Worm (Caenorhabditis elegans) whole organism, L3 larva: Measurements from ENCODE around the gene srj-5.
A peak's percentile ranks its signal among the peaks of the same experiment; 100 is the strongest.

Source experiments
- R02D3.7 ChIP-seq: fragments of 150-350 bp; optimal IDR thresholded peaks from 2 replicates; lab custom pipeline; 2014; ENCODE audit warnings: missing biosample characterization, missing genetic modification characterization
- ZK546.5 ChIP-seq: sonication (generic microtip); optimal IDR thresholded peaks from 2 replicates; lab custom pipeline; 2017; ENCODE audit warnings: missing biosample characterization, missing genetic modification characterization
- aly-2 ChIP-seq: fragments of 150-350 bp; optimal IDR thresholded peaks from 2 replicates; lab custom pipeline; 2014; ENCODE audit warnings: missing biosample characterization, missing genetic modification characterization
- ama-1 ChIP-seq: fragments of 150-350 bp; optimal IDR thresholded peaks from 2 replicates; lab custom pipeline; 2018
- ceh-16 ChIP-seq: sonication (generic microtip); optimal IDR thresholded peaks from 2 replicates; lab custom pipeline; 2017; ENCODE audit warnings: missing biosample characterization, missing genetic modification characterization
- ceh-28 ChIP-seq: fragments of 150-350 bp; optimal IDR thresholded peaks from 2 replicates; lab custom pipeline; 2014; ENCODE audit warnings: missing biosample characterization, missing genetic modification reagents, missing genetic modification characterization
- ceh-82 ChIP-seq: fragments of 150-350 bp; optimal IDR thresholded peaks from 2 replicates; lab custom pipeline; 2014; ENCODE audit warnings: missing biosample characterization, missing genetic modification characterization
- daf-12 ChIP-seq: fragments of 150-350 bp; optimal IDR thresholded peaks from 2 replicates; lab custom pipeline; 2014; ENCODE audit warnings: missing biosample characterization, missing genetic modification reagents, missing genetic modification characterization
- egl-5 ChIP-seq: fragments of 150-350 bp; optimal IDR thresholded peaks from 2 replicates; lab custom pipeline; 2017; ENCODE audit warnings: missing biosample characterization, missing genetic modification reagents, missing genetic modification characterization, inconsistent platforms
- elt-1 ChIP-seq: fragments of 150-350 bp; optimal IDR thresholded peaks from 2 replicates; lab custom pipeline; 2014; ENCODE audit warnings: missing biosample characterization, missing genetic modification characterization
- elt-2 ChIP-seq: sonication (generic microtip); optimal IDR thresholded peaks from 2 replicates; lab custom pipeline; 2016; ENCODE audit warnings: missing genetic modification reagents, mild to moderate bottlenecking, missing genetic modification characterization, missing compliant biosample characterization
- elt-3 ChIP-seq, 3 experiments: fragments of 150-350 bp in 1 of 3; sonication (generic microtip) in 2 of 3; optimal IDR thresholded peaks; 2 replicates in 2 of 3; 4 replicates in 1 of 3; lab custom pipeline; 2014 to 2017; ENCODE audit warnings: missing biosample characterization in 3 of 3, missing genetic modification characterization in 3 of 3
- eor-1 ChIP-seq, 2 experiments: fragments of 150-350 bp; optimal IDR thresholded peaks; 2 replicates each; lab custom pipeline; 2014 to 2018; ENCODE audit warnings: missing biosample characterization in 2 of 2, missing genetic modification characterization in 2 of 2
- fkh-10 ChIP-seq: sonication (generic microtip); optimal IDR thresholded peaks from 2 replicates; lab custom pipeline; 2017; ENCODE audit warnings: missing biosample characterization, missing genetic modification reagents, missing genetic modification characterization
- fos-1 ChIP-seq: fragments of 150-350 bp; optimal IDR thresholded peaks from 2 replicates; lab custom pipeline; 2014; ENCODE audit warnings: missing biosample characterization, missing genetic modification characterization
- hmg-11 ChIP-seq: sonication (generic microtip); optimal IDR thresholded peaks from 2 replicates; lab custom pipeline; 2016; ENCODE audit warnings: missing genetic modification characterization, missing compliant biosample characterization
- jun-1 ChIP-seq: fragments of 150-350 bp; optimal IDR thresholded peaks from 2 replicates; lab custom pipeline; 2014; ENCODE audit warnings: missing biosample characterization, missing genetic modification reagents, missing genetic modification characterization
- lin-15B ChIP-seq: fragments of 150-350 bp; optimal IDR thresholded peaks from 2 replicates; lab custom pipeline; 2014; ENCODE audit warnings: missing biosample characterization, missing genetic modification characterization
- lin-39 ChIP-seq: fragments of 150-350 bp; optimal IDR thresholded peaks from 2 replicates; lab custom pipeline; 2018; ENCODE audit warnings: missing biosample characterization, missing genetic modification reagents, missing genetic modification characterization
- mml-1 ChIP-seq: fragments of 150-350 bp; sonication (generic microtip); optimal IDR thresholded peaks from 3 replicates; lab custom pipeline; 2014; ENCODE audit warnings: missing biosample characterization, missing genetic modification characterization
- nfya-1 ChIP-seq: sonication (generic microtip); optimal IDR thresholded peaks from 2 replicates; lab custom pipeline; 2017; ENCODE audit warnings: missing genetic modification characterization, mild to moderate bottlenecking, missing compliant biosample characterization, antibody characterized with exemption, moderate library complexity; ENCODE audit not compliant: insufficient read depth
- nhr-11 ChIP-seq: fragments of 150-350 bp; optimal IDR thresholded peaks from 2 replicates; lab custom pipeline; 2014; ENCODE audit warnings: missing biosample characterization, missing genetic modification characterization
- nhr-23 ChIP-seq: fragments of 150-350 bp; optimal IDR thresholded peaks from 2 replicates; lab custom pipeline; 2014; ENCODE audit warnings: missing biosample characterization, missing genetic modification reagents, missing genetic modification characterization
- nhr-237 ChIP-seq: fragments of 150-350 bp; optimal IDR thresholded peaks from 2 replicates; lab custom pipeline; 2014; ENCODE audit warnings: missing biosample characterization, missing genetic modification characterization
- nhr-25 ChIP-seq: sonication (generic microtip); optimal IDR thresholded peaks from 2 replicates; lab custom pipeline; 2017; ENCODE audit warnings: missing biosample characterization, missing genetic modification characterization
- nhr-28 ChIP-seq: fragments of 150-350 bp; optimal IDR thresholded peaks from 2 replicates; lab custom pipeline; 2014; ENCODE audit warnings: missing biosample characterization, missing genetic modification characterization
- nhr-43 ChIP-seq: sonication (generic microtip); optimal IDR thresholded peaks from 2 replicates; lab custom pipeline; 2016; ENCODE audit warnings: mild to moderate bottlenecking, missing genetic modification characterization, missing compliant biosample characterization; ENCODE audit not compliant: poor library complexity, severe bottlenecking
- nhr-67 ChIP-seq: fragments of 150-350 bp; optimal IDR thresholded peaks from 2 replicates; lab custom pipeline; 2014; ENCODE audit warnings: missing biosample characterization, missing genetic modification characterization
- nhr-77 ChIP-seq: fragments of 150-350 bp; optimal IDR thresholded peaks from 2 replicates; lab custom pipeline; 2014; ENCODE audit warnings: missing biosample characterization, missing genetic modification characterization
- pha-4 ChIP-seq: fragments of 150-350 bp; optimal IDR thresholded peaks from 2 replicates; lab custom pipeline; 2014; ENCODE audit warnings: missing biosample characterization, missing genetic modification reagents, missing genetic modification characterization
- pqm-1 ChIP-seq: fragments of 150-350 bp; optimal IDR thresholded peaks from 2 replicates; lab custom pipeline; 2017; ENCODE audit warnings: missing biosample characterization, missing genetic modification characterization, inconsistent platforms
- sea-2 ChIP-seq: fragments of 150-350 bp; sonication (generic microtip); optimal IDR thresholded peaks from 4 replicates; lab custom pipeline; 2014; ENCODE audit warnings: missing biosample characterization, missing genetic modification reagents, missing genetic modification characterization
- skn-1 ChIP-seq: fragments of 150-350 bp; optimal IDR thresholded peaks from 2 replicates; lab custom pipeline; 2014; ENCODE audit warnings: missing biosample characterization, missing genetic modification characterization
- snpc-4 ChIP-seq: fragments of 150-350 bp; optimal IDR thresholded peaks from 2 replicates; lab custom pipeline; 2014; ENCODE audit warnings: missing biosample characterization, missing genetic modification characterization
- tbx-2 ChIP-seq: sonication (generic microtip); optimal IDR thresholded peaks from 2 replicates; lab custom pipeline; 2016; ENCODE audit warnings: mild to moderate bottlenecking, missing genetic modification characterization, missing compliant biosample characterization
- unc-39 ChIP-seq: sonication (generic microtip); optimal IDR thresholded peaks from 4 replicates; lab custom pipeline; 2017; ENCODE audit warnings: missing biosample characterization, missing genetic modification characterization
- unc-62 ChIP-seq: fragments of 150-350 bp; sonication (generic microtip); optimal IDR thresholded peaks from 4 replicates; lab custom pipeline; 2014; ENCODE audit warnings: missing biosample characterization, missing genetic modification reagents, missing genetic modification characterization
- zag-1 ChIP-seq: fragments of 150-350 bp; optimal IDR thresholded peaks from 2 replicates; lab custom pipeline; 2014; ENCODE audit warnings: missing biosample characterization, missing genetic modification characterization
- ztf-11 ChIP-seq: fragments of 150-350 bp; optimal IDR thresholded peaks from 2 replicates; lab custom pipeline; 2014; ENCODE audit warnings: missing biosample characterization, missing genetic modification characterization

srj-5 gene

DNA sequence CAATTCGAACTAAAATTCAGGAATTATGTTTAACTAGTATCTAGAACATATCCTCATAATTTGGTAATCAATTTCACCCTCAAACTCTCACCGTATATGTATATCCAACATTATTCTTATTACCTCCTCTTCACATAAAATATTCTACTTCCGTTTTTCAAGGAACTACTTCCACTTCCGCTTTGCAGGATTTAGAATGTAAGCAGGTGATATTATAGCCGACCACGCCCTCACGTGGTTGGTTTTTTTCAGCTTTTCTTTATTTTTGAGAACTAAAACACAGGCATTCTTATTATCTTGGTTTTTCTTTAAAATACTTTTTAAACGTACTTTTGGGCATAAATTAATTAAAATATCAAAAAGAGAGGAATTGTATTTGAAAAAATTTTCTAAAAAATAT lies 34.9 kb downstream of the srj-5 start:
- peak; percentile 38 for TF ChIP-seq nhr-11
- no peak for TF ChIP-seq snpc-4

DNA sequence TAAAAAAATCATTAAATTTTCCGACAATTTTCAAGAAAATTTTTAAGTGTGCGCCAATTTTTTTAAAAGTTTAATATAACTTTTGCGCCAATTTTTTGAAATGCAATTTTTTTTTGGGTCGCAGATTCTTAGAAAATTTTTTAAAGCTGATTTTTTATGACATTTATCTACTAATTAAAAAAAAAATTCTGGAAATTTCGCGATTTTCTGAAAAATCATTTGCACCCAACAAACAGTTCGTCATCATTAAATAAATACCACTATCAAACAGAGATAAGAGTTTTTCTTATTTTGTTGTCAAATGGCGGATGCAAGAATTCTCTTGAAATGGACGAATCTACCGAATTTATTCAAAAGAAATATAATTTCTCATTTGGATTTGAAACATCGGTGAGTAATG lies 37.6 kb downstream of the srj-5 start, which contains the start of gene F48G7.13:
Gene F48G7.13, plus strand, starts transcription at position 301 of the 400 bp plus-strand sequence.
- TF ChIP-seq ceh-16 = no peak
- TF ChIP-seq unc-62 (GFP tag; lab: Kevin White, UChicago) = no peak
- TF ChIP-seq lin-39 = no peak
- TF ChIP-seq elt-2 (tag; lab: Kevin White, UChicago) = no peak
- TF ChIP-seq ceh-82 (tag; lab: Kevin White, UChicago) = no peak
- TF ChIP-seq pqm-1 (tag; lab: Kevin White, UChicago) = no peak
- TF ChIP-seq jun-1 (tag; lab: Kevin White, UChicago) = no peak
- no peak for TF ChIP-seq lin-15B (tag; lab: Kevin White, UChicago)
- TF ChIP-seq nhr-28 (tag; lab: Kevin White, UChicago) = no peak
- no peak for TF ChIP-seq ama-1 (lab: Kevin White, UChicago)
- no peak for TF ChIP-seq nhr-25 (tag; lab: Kevin White, UChicago)
- no peak for TF ChIP-seq ZK546.5 (tag; lab: Kevin White, UChicago)
- no peak for TF ChIP-seq ztf-11 (tag; lab: Kevin White, UChicago)
- TF ChIP-seq nfya-1 = no peak
- TF ChIP-seq tbx-2 (tag; lab: Kevin White, UChicago) = no peak
- TF ChIP-seq nhr-67 (tag; lab: Kevin White, UChicago) = no peak
- no peak for TF ChIP-seq elt-3 (tag; optimal IDR thresholded peaks at IDR 0.05; lab: Kevin White, UChicago)
- no peak for TF ChIP-seq nhr-23 (tag; lab: Kevin White, UChicago)
- no peak for TF ChIP-seq pha-4 (tag; lab: Kevin White, UChicago)

DNA sequence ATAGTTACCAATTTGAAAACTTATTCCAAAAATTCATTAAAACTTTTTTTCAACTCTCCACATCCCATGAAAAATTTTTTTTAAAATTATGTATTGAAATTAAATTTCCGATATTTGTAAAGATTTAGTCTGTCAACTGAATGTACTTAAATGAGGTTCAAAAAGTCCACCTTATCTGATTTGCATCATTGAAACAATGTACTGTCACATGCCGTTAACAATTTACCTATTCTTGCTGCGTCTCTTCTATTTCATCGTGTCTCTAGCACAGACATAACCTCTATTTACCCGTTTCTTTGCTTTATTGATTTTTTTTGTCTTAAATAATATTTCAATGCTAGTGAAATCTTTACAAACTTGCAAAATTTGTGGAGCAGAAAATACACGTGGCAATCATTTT lies 42.6 kb downstream of the srj-5 start, which contains the start of gene nhr-90:
Gene nhr-90, plus strand, starts transcription at position 296 of the 400 bp plus-strand sequence.
- TF ChIP-seq nhr-25 (tag; lab: Kevin White, UChicago) (peak; percentile 17), hmg-11 (no peak), nhr-237 (tag; lab: Kevin White, UChicago) (no peak), lin-15B (tag; lab: Kevin White, UChicago) (no peak), elt-3 (tag; optimal IDR thresholded peaks at IDR 0.05; lab: Kevin White, UChicago) (no peak), elt-1 (tag; lab: Kevin White, UChicago) (peak; percentile 36), egl-5 (tag; lab: Kevin White, UChicago) (no peak), nhr-77 (no peak), pqm-1 (tag; lab: Kevin White, UChicago) (peak; percentile 31), aly-2 (tag; lab: Kevin White, UChicago) (no peak), elt-2 (tag; lab: Kevin White, UChicago) (peak; percentile 41), daf-12 (no peak), fkh-10 (GFP tag; lab: Kevin White, UChicago) (no peak), nhr-23 (tag; lab: Kevin White, UChicago) (peak; percentile 25), ceh-28 (tag; lab: Kevin White, UChicago) (peak; percentile 44), snpc-4 (peak; percentile 5)
- TF ChIP-seq, all 47 proteins: peak for 7

DNA sequence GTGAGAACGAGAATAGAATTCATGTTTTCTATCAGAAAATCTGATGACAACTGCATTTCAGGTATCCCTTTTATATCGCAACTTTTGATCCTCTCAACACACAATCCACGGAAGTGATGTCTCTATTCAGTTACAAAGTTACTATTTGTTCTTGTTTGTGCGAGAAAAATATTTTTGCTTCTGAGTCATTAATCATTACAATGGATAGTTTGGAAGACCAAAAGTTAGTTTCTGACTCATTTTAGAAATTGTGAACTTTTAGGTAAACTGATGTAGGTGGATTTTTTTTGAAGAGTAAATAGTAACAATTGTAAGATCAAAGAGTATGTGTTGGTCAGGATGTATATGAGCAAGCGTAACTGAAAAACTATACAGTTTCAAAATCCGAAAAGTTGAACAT lies 43.2 kb downstream of the srj-5 start, which contains the start of gene srlf-36:
Gene srlf-36, minus strand, starts transcription at position 101 of the 400 bp plus-strand sequence.
- TF ChIP-seq skn-1 (tag; lab: Kevin White, UChicago) (no peak), pqm-1 (tag; lab: Kevin White, UChicago) (no peak), nhr-43 (tag; lab: Kevin White, UChicago) (no peak), ztf-11 (tag; lab: Kevin White, UChicago) (no peak), jun-1 (tag; lab: Kevin White, UChicago) (no peak), fkh-10 (GFP tag; lab: Kevin White, UChicago) (no peak), nhr-23 (tag; lab: Kevin White, UChicago) (no peak), nhr-11 (no peak), fos-1 (tag; lab: Kevin White, UChicago) (no peak), nhr-25 (tag; lab: Kevin White, UChicago) (no peak), elt-1 (tag; lab: Kevin White, UChicago) (no peak), unc-39 (no peak)

DNA sequence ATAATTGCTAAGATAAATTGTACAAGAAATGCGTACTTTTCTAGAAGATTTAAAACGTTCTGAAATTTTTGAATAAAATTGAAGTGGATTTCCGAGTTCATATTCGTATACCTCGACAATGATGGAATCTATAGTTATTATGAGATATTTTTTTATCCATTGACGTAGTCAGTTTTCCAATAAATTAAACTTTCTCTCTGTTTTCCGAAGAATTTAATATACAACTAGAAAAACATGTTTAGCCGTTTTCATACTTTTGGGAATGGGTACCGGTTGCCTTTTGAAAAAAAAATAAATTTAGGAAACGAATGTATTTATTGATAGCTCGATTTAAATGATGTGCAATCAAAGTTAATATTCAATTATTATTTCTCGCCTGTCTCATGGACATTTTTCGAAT lies 44.0 kb downstream of the srj-5 start, which contains the start of gene srw-109:
Gene srw-109, minus strand, starts transcription at position 101 of the 400 bp plus-strand sequence.
- TF ChIP-seq lin-39 (no peak), ama-1 (lab: Kevin White, UChicago) (no peak), lin-15B (tag; lab: Kevin White, UChicago) (no peak), egl-5 (tag; lab: Kevin White, UChicago) (no peak), ceh-82 (tag; lab: Kevin White, UChicago) (no peak), sea-2 (GFP tag; lab: Kevin White, UChicago) (no peak), R02D3.7 (no peak), tbx-2 (tag; lab: Kevin White, UChicago) (no peak), eor-1 (tag; optimal IDR thresholded peaks at IDR 0.05; lab: Kevin White, UChicago) (no peak), zag-1 (tag; lab: Kevin White, UChicago) (no peak), unc-39 (no peak), hmg-11 (no peak), elt-2 (tag; lab: Kevin White, UChicago) (no peak), pha-4 (tag; lab: Kevin White, UChicago) (no peak), ceh-28 (tag; lab: Kevin White, UChicago) (no peak), pqm-1 (tag; lab: Kevin White, UChicago) (no peak), mml-1 (tag; lab: Kevin White, UChicago) (no peak)
